Fruit fly (Drosophila melanogaster) whole organism, embryonic: ENCODE measurements around the gene Jhbp2.

Experiments
- Awh ChIP-seq: fragments of 200-800 bp; sonication (Bioruptor generic); IDR thresholded peaks from 2 replicates; pipeline ENCODE4, ENCODE4 v1.3.6; 2022; ENCODE audit warnings: missing biosample characterization, missing genetic modification characterization
- CG11247 ChIP-seq: fragments of 200-800 bp; sonication (Bioruptor generic); IDR thresholded peaks from 2 replicates; pipeline ENCODE4 v1.3.6; 2022; ENCODE audit warnings: missing biosample characterization, missing genetic modification characterization
- CG12659 ChIP-seq: fragments of 200-800 bp; sonication (Bioruptor generic); optimal IDR thresholded peaks from 3 replicates; lab custom pipeline; 2017; ENCODE audit warnings: mild to moderate bottlenecking, missing biosample characterization, missing genetic modification reagents, missing genetic modification characterization
- CG12769 ChIP-seq: fragments of 200-800 bp; sonication (Bioruptor generic); optimal IDR thresholded peaks from 2 replicates; lab custom pipeline; 2019; ENCODE audit warnings: missing biosample characterization, mild to moderate bottlenecking, missing genetic modification characterization, moderate library complexity
- CG13296 ChIP-seq: fragments of 200-800 bp; sonication (Bioruptor generic); optimal IDR thresholded peaks from 3 replicates; lab custom pipeline; 2018; ENCODE audit warnings: missing biosample characterization, mild to moderate bottlenecking, missing genetic modification characterization
- CG16779 ChIP-seq: fragments of 200-800 bp; sonication (Bioruptor generic); IDR thresholded peaks from 2 replicates; pipeline ENCODE4 v1.3.6; 2022; ENCODE audit warnings: missing biosample characterization, missing genetic modification characterization
- CG18764 ChIP-seq: fragments of 200-800 bp; sonication (Bioruptor generic); optimal IDR thresholded peaks from 3 replicates; lab custom pipeline; 2016; ENCODE audit warnings: missing biosample characterization, missing genetic modification characterization
- CG31224 ChIP-seq: fragments of 200-800 bp; sonication (Bioruptor generic); IDR thresholded peaks from 2 replicates; pipeline ENCODE4 v1.3.6; 2022; ENCODE audit warnings: missing biosample characterization, missing genetic modification characterization
- CG3163 ChIP-seq: fragments of 200-800 bp; sonication (Bioruptor generic); optimal IDR thresholded peaks from 3 replicates; lab custom pipeline; 2016; ENCODE audit warnings: missing biosample characterization, missing genetic modification characterization
- CG3407 ChIP-seq: fragments of 200-800 bp; sonication (Bioruptor generic); optimal IDR thresholded peaks from 2 replicates; lab custom pipeline; 2018; ENCODE audit warnings: missing biosample characterization, mild to moderate bottlenecking, missing genetic modification characterization
- CG3726 ChIP-seq: fragments of 200-800 bp; sonication (Bioruptor generic); IDR thresholded peaks from 3 replicates; pipeline ENCODE4, ENCODE4 v1.3.6; 2022; ENCODE audit warnings: missing biosample characterization, missing genetic modification characterization
- CG7271 ChIP-seq: fragments of 200-800 bp; sonication (Bioruptor generic); optimal IDR thresholded peaks from 2 replicates; lab custom pipeline; 2018; ENCODE audit warnings: missing biosample characterization, mild to moderate bottlenecking, missing genetic modification characterization, moderate library complexity
- CG7928 ChIP-seq: fragments of 200-800 bp; sonication (Bioruptor generic); optimal IDR thresholded peaks from 2 replicates; lab custom pipeline; 2017; ENCODE audit warnings: missing biosample characterization, mild to moderate bottlenecking, missing genetic modification characterization
- CG9727 ChIP-seq: fragments of 200-800 bp; sonication (Bioruptor generic); optimal IDR thresholded peaks from 3 replicates; lab custom pipeline; 2017; ENCODE audit warnings: missing biosample characterization, mild to moderate bottlenecking, missing genetic modification characterization
- D19A ChIP-seq: fragments of 200-800 bp; optimal IDR thresholded peaks from 3 replicates; lab custom pipeline; 2019; ENCODE audit warnings: missing biosample characterization, mild to moderate bottlenecking, missing genetic modification characterization, moderate library complexity
- Med ChIP-seq: fragments of 200-800 bp; sonication (Bioruptor generic); peaks from one replicate; lab custom pipeline; 2016; ENCODE audit warnings: missing biosample characterization, missing genetic modification characterization, mild to moderate bottlenecking, inconsistent platforms, moderate library complexity
- Meics ChIP-seq: fragments of 200-800 bp; sonication (Bioruptor generic); optimal IDR thresholded peaks from 2 replicates; lab custom pipeline; 2017; ENCODE audit warnings: missing biosample characterization, mild to moderate bottlenecking, missing genetic modification characterization
- Mrtf ChIP-seq: fragments of 200-800 bp; sonication (Bioruptor generic); IDR thresholded peaks from 3 replicates; pipeline ENCODE4 v1.3.6; 2022; ENCODE audit warnings: missing biosample characterization, missing genetic modification characterization
- Neu2 ChIP-seq: fragments of 200-800 bp; sonication (Bioruptor generic); optimal IDR thresholded peaks from 3 replicates; lab custom pipeline; 2016; ENCODE audit warnings: missing biosample characterization, missing genetic modification characterization, borderline replicate concordance
- Optix ChIP-seq: fragments of 200-800 bp; sonication (Bioruptor generic); IDR thresholded peaks from 3 replicates; pipeline ENCODE4 v1.3.6; 2022; ENCODE audit warnings: missing biosample characterization, missing genetic modification characterization
- Usf ChIP-seq: fragments of 200-800 bp; sonication (Bioruptor generic); optimal IDR thresholded peaks from 2 replicates; lab custom pipeline; 2017; ENCODE audit warnings: missing genotype, missing biosample characterization, missing genetic modification characterization
- cg ChIP-seq: fragments of 200-800 bp; sonication (Bioruptor generic); optimal IDR thresholded peaks from 3 replicates; lab custom pipeline; 2019; ENCODE audit warnings: missing biosample characterization, mild to moderate bottlenecking, missing genetic modification characterization, moderate library complexity
- chm ChIP-seq: fragments of 200-800 bp; sonication (Bioruptor generic); IDR thresholded peaks from 2 replicates; pipeline ENCODE4 v1.3.6; 2022; ENCODE audit warnings: missing biosample characterization, missing genetic modification characterization
- corto ChIP-seq: fragments of 200-800 bp; sonication (Bioruptor generic); optimal IDR thresholded peaks from 2 replicates; lab custom pipeline; 2016; ENCODE audit warnings: missing biosample characterization, mild to moderate bottlenecking, missing genetic modification characterization, moderate library complexity
- crol ChIP-seq: fragments of 200-800 bp; sonication (Bioruptor generic); IDR thresholded peaks from 2 replicates; pipeline ENCODE4 v1.3.6; 2022; ENCODE audit warnings: missing biosample characterization, missing genetic modification characterization
- dmrt11E ChIP-seq: fragments of 200-800 bp; sonication (Bioruptor generic); optimal IDR thresholded peaks from 3 replicates; lab custom pipeline; 2018; ENCODE audit warnings: missing biosample characterization, mild to moderate bottlenecking, missing genetic modification characterization, moderate library complexity
- emc ChIP-seq: fragments of 200-800 bp; sonication (Bioruptor generic); optimal IDR thresholded peaks from 2 replicates; lab custom pipeline; 2016; ENCODE audit warnings: missing biosample characterization, missing genetic modification characterization
- fd102C ChIP-seq: fragments of 200-800 bp; sonication (Bioruptor generic); optimal IDR thresholded peaks from 2 replicates; lab custom pipeline; 2018; ENCODE audit warnings: missing biosample characterization, mild to moderate bottlenecking, missing genetic modification characterization, moderate library complexity
- fru ChIP-seq: fragments of >200 bp; optimal IDR thresholded peaks from 2 replicates; lab custom pipeline; 2017
- gcm ChIP-seq: fragments of 200-800 bp; sonication (Bioruptor generic); optimal IDR thresholded peaks from 2 replicates; lab custom pipeline; 2019; ENCODE audit warnings: missing biosample characterization, mild to moderate bottlenecking, missing genetic modification characterization, moderate library complexity
- gem ChIP-seq: fragments of 200-800 bp; sonication (Bioruptor generic); optimal IDR thresholded peaks from 2 replicates; lab custom pipeline; 2019; ENCODE audit warnings: missing biosample characterization, mild to moderate bottlenecking, missing genetic modification characterization, moderate library complexity
- nerfin-1 ChIP-seq: fragments of 200-800 bp; sonication (Bioruptor generic); optimal IDR thresholded peaks from 3 replicates; lab custom pipeline; 2019; ENCODE audit warnings: missing biosample characterization, mild to moderate bottlenecking, missing genetic modification characterization, moderate library complexity
- nom ChIP-seq: fragments of 200-800 bp; sonication (Bioruptor generic); optimal IDR thresholded peaks from 2 replicates; lab custom pipeline; 2017; ENCODE audit warnings: missing biosample characterization, missing genetic modification characterization, mild to moderate bottlenecking, moderate library complexity, missing genetic modification reagents
- pan ChIP-seq, 4 experiments: fragments of >200 bp in 3 of 4; fragments of 200-800 bp in 1 of 4; sonication (Bioruptor generic) in 1 of 4; optimal IDR thresholded peaks in 3 of 4; IDR thresholded peaks in 1 of 4; 2 replicates each; pipeline versions ENCODE4 v1.3.6 to Lab custom; 2017 to 2022; ENCODE audit warnings: missing biosample characterization in 2 of 4, missing genetic modification characterization in 2 of 4, mixed read lengths in 1 of 4
- row ChIP-seq: fragments of 200-800 bp; sonication (Bioruptor generic); IDR thresholded peaks from 3 replicates; pipeline ENCODE4 v1.3.6; 2022; ENCODE audit warnings: missing biosample characterization, missing genetic modification characterization
- sd ChIP-seq: fragments of 200-800 bp; sonication (Bioruptor generic); optimal IDR thresholded peaks from 3 replicates; lab custom pipeline; 2018; ENCODE audit warnings: missing biosample characterization, mild to moderate bottlenecking, missing genetic modification characterization, moderate library complexity
- sens ChIP-seq: fragments of 200-800 bp; sonication (Bioruptor generic); peaks from one replicate; lab custom pipeline; 2016; ENCODE audit warnings: missing biosample characterization, missing genetic modification characterization
- shn ChIP-seq: fragments of 200-800 bp; sonication (Bioruptor generic); optimal IDR thresholded peaks from 3 replicates; lab custom pipeline; 2016; ENCODE audit warnings: missing biosample characterization, missing genetic modification characterization
- so ChIP-seq: fragments of 200-800 bp; sonication (Bioruptor generic); IDR thresholded peaks from 3 replicates; pipeline ENCODE4 v1.3.6; 2022; ENCODE audit warnings: missing biosample characterization, missing genetic modification characterization
- tup ChIP-seq: fragments of 200-800 bp; sonication (Bioruptor generic); optimal IDR thresholded peaks from 2 replicates; lab custom pipeline; 2016; ENCODE audit warnings: missing biosample characterization, mild to moderate bottlenecking, missing genetic modification characterization, moderate library complexity
- twi ChIP-seq: fragments of 200-800 bp; optimal IDR thresholded peaks from 2 replicates; lab custom pipeline; 2019; ENCODE audit warnings: missing biosample characterization, mild to moderate bottlenecking, missing genetic modification characterization, moderate library complexity
- unc-4 ChIP-seq: fragments of 200-800 bp; sonication (Bioruptor generic); IDR thresholded peaks from 2 replicates; pipeline ENCODE4 v1.3.6; 2022; ENCODE audit warnings: missing biosample characterization, missing genetic modification characterization; ENCODE audit not compliant: partially characterized antibody
- wdn ChIP-seq: fragments of 200-800 bp; sonication (Bioruptor generic); IDR thresholded peaks from 2 replicates; pipeline ENCODE4 v1.3.6; 2022; ENCODE audit warnings: missing biosample characterization, missing genetic modification characterization
- wek ChIP-seq: fragments of 200-800 bp; sonication (Bioruptor generic); optimal IDR thresholded peaks from 3 replicates; lab custom pipeline; 2018; ENCODE audit warnings: missing biosample characterization, mild to moderate bottlenecking, missing genetic modification characterization, moderate library complexity
- yki ChIP-seq: fragments of >200 bp; optimal IDR thresholded peaks from 3 replicates; lab custom pipeline; 2018
- zen ChIP-seq: fragments of 200-800 bp; sonication (Bioruptor generic); optimal IDR thresholded peaks from 3 replicates; lab custom pipeline; 2018; ENCODE audit warnings: missing biosample characterization, mild to moderate bottlenecking, missing genetic modification characterization, moderate library complexity

Gene Jhbp2

dm6 chr3R:4978256-4979021 lies 17.3 kb upstream of the Jhbp2 start (continued):
- TF ChIP-seq CG31224 (no peak), nerfin-1 (peak; percentile 39), Mrtf (GFP tag; lab: Robert Waterston, UW) (no peak), D19A (tag; lab: Kevin White, UChicago) (peak; percentile 81), CG12659 (no peak), wek (GFP tag; lab: Kevin White, UChicago) (peak; percentile 57), sd (tag; lab: Kevin White, UChicago) (peak; percentile 31), Med (GFP tag; lab: Kevin White, UChicago) (peak; percentile 65), twi (tag; lab: Kevin White, UChicago) (peak; percentile 51), Neu2 (GFP tag; lab: Kevin White, UChicago) (no peak)
- TF ChIP-seq, all 482 proteins: peak for 17

- no peak for TF ChIP-seq yki
- no peak for TF ChIP-seq CG3163
- TF ChIP-seq CG3407: no peak
- TF ChIP-seq pan (optimal IDR thresholded peaks at IDR 0.05; lab: Kevin White, UChicago): peak in 1 of 2 experiments; percentile 22
- peak in 1 of 2 experiments; percentile 55 for TF ChIP-seq pan (GFP tag; optimal IDR thresholded peaks at IDR 0.05 in 1 of 2, IDR thresholded peaks at IDR 0.05 in 1 of 2)
- no peak for TF ChIP-seq Meics
- 0 out of 2 replicates have a peak, but pooled peaks have one; percentile 4 for TF ChIP-seq CG16779 (GFP tag; lab: Robert Waterston, UW)
- TF ChIP-seq CG11247 (GFP tag; lab: Robert Waterston, UW): no peak
- TF ChIP-seq nom (GFP tag; lab: Kevin White, UChicago): no peak
- no peak for TF ChIP-seq twi (tag; lab: Kevin White, UChicago)
- peak; percentile 19 for TF ChIP-seq dmrt11E (tag; lab: Kevin White, UChicago)
- no peak for TF ChIP-seq CG7928 (GFP tag; lab: Kevin White, UChicago)
- TF ChIP-seq Optix: no peak
- TF ChIP-seq Awh (GFP tag; lab: Robert Waterston, UW): peak; percentile 33; the same call in 1 of the 2 replicates
- peak; percentile 20; the same call in 1 of the 3 replicates for TF ChIP-seq CG3726 (GFP tag; lab: Robert Waterston, UW)
- TF ChIP-seq zen (tag; lab: Kevin White, UChicago): peak; percentile 21
- peak; percentile 0 for TF ChIP-seq CG12769 (tag; lab: Kevin White, UChicago)
- no peak for TF ChIP-seq fd102C (GFP tag; lab: Kevin White, UChicago)
- TF ChIP-seq gem (tag; lab: Kevin White, UChicago): peak; percentile 5
- 0 out of 2 replicates have a peak, but pooled peaks have one; percentile 32 for TF ChIP-seq chm
- peak; percentile 82 for TF ChIP-seq sens (GFP tag; lab: Kevin White, UChicago)
- no peak for TF ChIP-seq wdn (GFP tag; lab: Robert Waterston, UW)
- no peak for TF ChIP-seq tup
- peak; percentile 25; the same call in 1 of the 3 replicates for TF ChIP-seq row (GFP tag; lab: Robert Waterston, UW)
- TF ChIP-seq cg: peak; percentile 40
- no peak for TF ChIP-seq so (GFP tag; lab: Robert Waterston, UW)
- no peak for TF ChIP-seq CG7271 (tag; lab: Kevin White, UChicago)
- TF ChIP-seq CG9727: peak; percentile 10
- TF ChIP-seq shn: no peak
- TF ChIP-seq fru (lab: Kevin White, UChicago): no peak
- peak; percentile 60 for TF ChIP-seq gcm
- TF ChIP-seq Usf (GFP tag; lab: Kevin White, UChicago): no peak
- no peak for TF ChIP-seq CG13296 (GFP tag; lab: Kevin White, UChicago)
- no peak for TF ChIP-seq unc-4 (GFP tag; lab: Robert Waterston, UW)
- peak; percentile 5 for TF ChIP-seq corto (GFP tag; lab: Kevin White, UChicago)
- TF ChIP-seq CG18764 (GFP tag; lab: Kevin White, UChicago): no peak
- no peak for TF ChIP-seq emc (GFP tag; lab: Kevin White, UChicago)
- peak; percentile 82 for TF ChIP-seq crol (GFP tag; lab: Robert Waterston, UW)
These were observed 14.9 kb upstream of the Jhbp2 start for dm6 chr3R:4975874-4976663.
